Fruit fly (Drosophila melanogaster) whole organism, embryonic: ENCODE measurements around the gene CG2712.
A peak's percentile ranks its signal among the peaks of the same experiment; 100 is the strongest.

Experiments
- Antp ChIP-seq: fragments of 200-800 bp; sonication (Bioruptor generic); optimal IDR thresholded peaks from 3 replicates; lab custom pipeline; 2016; ENCODE audit warnings: missing biosample characterization, missing genetic modification characterization
- Atf3 ChIP-seq: fragments of 200-800 bp; sonication (Bioruptor generic); optimal IDR thresholded peaks from 3 replicates; lab custom pipeline; 2016; ENCODE audit warnings: missing biosample characterization, missing genetic modification characterization
- Bteb2 ChIP-seq: fragments of 200-800 bp; sonication (Bioruptor generic); optimal IDR thresholded peaks from 2 replicates; lab custom pipeline; 2016; ENCODE audit warnings: missing biosample characterization, missing genetic modification characterization
- CG10147 ChIP-seq: fragments of 200-800 bp; sonication (Bioruptor generic); optimal IDR thresholded peaks from 2 replicates; lab custom pipeline; 2019; ENCODE audit warnings: missing biosample characterization, mild to moderate bottlenecking, missing genetic modification characterization, moderate library complexity
- CG10267 ChIP-seq: fragments of 200-800 bp; sonication (Bioruptor generic); optimal IDR thresholded peaks from 2 replicates; lab custom pipeline; 2018; ENCODE audit warnings: missing biosample characterization, mild to moderate bottlenecking, missing genetic modification characterization, moderate library complexity
- CG10654 ChIP-seq: fragments of 200-800 bp; sonication (Bioruptor generic); optimal IDR thresholded peaks from 2 replicates; lab custom pipeline; 2016; ENCODE audit warnings: missing biosample characterization, missing genetic modification characterization
- CG10979 ChIP-seq: fragments of 200-800 bp; sonication (Bioruptor generic); optimal IDR thresholded peaks from 2 replicates; lab custom pipeline; 2018; ENCODE audit warnings: missing biosample characterization, mild to moderate bottlenecking, missing genetic modification characterization, moderate library complexity
- CG12155 ChIP-seq: fragments of 200-800 bp; sonication (Bioruptor generic); optimal IDR thresholded peaks from 3 replicates; lab custom pipeline; 2016; ENCODE audit warnings: missing biosample characterization, missing genetic modification characterization
- CG12299 ChIP-seq: fragments of 200-800 bp; sonication (Bioruptor generic); optimal IDR thresholded peaks from 2 replicates; lab custom pipeline; 2018; ENCODE audit warnings: missing biosample characterization, mild to moderate bottlenecking, missing genetic modification characterization
- CG17186 ChIP-seq: fragments of 200-800 bp; sonication (Bioruptor generic); optimal IDR thresholded peaks from 3 replicates; lab custom pipeline; 2017; ENCODE audit warnings: missing biosample characterization, missing genetic modification reagents, missing genetic modification characterization
- CG18764 ChIP-seq: fragments of 200-800 bp; sonication (Bioruptor generic); optimal IDR thresholded peaks from 3 replicates; lab custom pipeline; 2016; ENCODE audit warnings: missing biosample characterization, missing genetic modification characterization
- CG2199 ChIP-seq: fragments of 200-800 bp; sonication (Bioruptor generic); IDR thresholded peaks from 3 replicates; pipeline ENCODE4 v1.3.6; 2022; ENCODE audit warnings: missing biosample characterization, missing genetic modification characterization
- CG30403 ChIP-seq: fragments of 200-800 bp; sonication (Bioruptor generic); optimal IDR thresholded peaks from 3 replicates; lab custom pipeline; 2016; ENCODE audit warnings: missing biosample characterization, missing genetic modification characterization
- CG33213 ChIP-seq: fragments of 200-800 bp; sonication (Bioruptor generic); optimal IDR thresholded peaks from 3 replicates; lab custom pipeline; 2016; ENCODE audit warnings: missing biosample characterization, missing genetic modification characterization
- CG3726 ChIP-seq: fragments of 200-800 bp; sonication (Bioruptor generic); IDR thresholded peaks from 3 replicates; pipeline ENCODE4, ENCODE4 v1.3.6; 2022; ENCODE audit warnings: missing biosample characterization, missing genetic modification characterization
- CG43689 ChIP-seq: fragments of 200-800 bp; sonication (Bioruptor generic); IDR thresholded peaks from 2 replicates; pipeline ENCODE4 v1.3.6; 2022; ENCODE audit warnings: missing biosample characterization, missing genetic modification characterization
- CG4730 ChIP-seq: fragments of 200-800 bp; sonication (Bioruptor generic); IDR thresholded peaks from 2 replicates; pipeline ENCODE4 v1.3.6; 2022; ENCODE audit warnings: missing biosample characterization, missing genetic modification characterization
- CG7786 ChIP-seq: fragments of 200-800 bp; sonication (Bioruptor generic); optimal IDR thresholded peaks from 2 replicates; lab custom pipeline; 2016; ENCODE audit warnings: missing biosample characterization, missing genetic modification characterization
- CG7928 ChIP-seq: fragments of 200-800 bp; sonication (Bioruptor generic); optimal IDR thresholded peaks from 2 replicates; lab custom pipeline; 2017; ENCODE audit warnings: missing biosample characterization, mild to moderate bottlenecking, missing genetic modification characterization
- CG8089 ChIP-seq: fragments of 200-800 bp; sonication (Bioruptor generic); optimal IDR thresholded peaks from 3 replicates; lab custom pipeline; 2016; ENCODE audit warnings: missing biosample characterization, missing genetic modification characterization
- CG8944 ChIP-seq: fragments of 200-800 bp; sonication (Bioruptor generic); optimal IDR thresholded peaks from 3 replicates; lab custom pipeline; 2016; ENCODE audit warnings: missing biosample characterization, missing genetic modification characterization
- CG9876 ChIP-seq: fragments of 200-800 bp; sonication (Bioruptor generic); optimal IDR thresholded peaks from 2 replicates; lab custom pipeline; 2016; ENCODE audit warnings: missing biosample characterization, missing genetic modification characterization
- Dbx ChIP-seq: fragments of 200-800 bp; sonication (Bioruptor generic); IDR thresholded peaks from 3 replicates; pipeline ENCODE4 v1.3.6; 2022; ENCODE audit warnings: missing biosample characterization, missing genetic modification characterization
- Doc3 ChIP-seq: fragments of 200-800 bp; sonication (Bioruptor generic); IDR thresholded peaks from 3 replicates; pipeline ENCODE4 v1.3.6; 2022; ENCODE audit warnings: missing biosample characterization, missing genetic modification characterization; ENCODE audit not compliant: partially characterized antibody
- ERR ChIP-seq: fragments of 200-800 bp; sonication (Bioruptor generic); optimal IDR thresholded peaks from 2 replicates; lab custom pipeline; 2016; ENCODE audit warnings: missing biosample characterization, missing genetic modification characterization
- Fer2 ChIP-seq: fragments of 200-800 bp; sonication (Bioruptor generic); optimal IDR thresholded peaks from 2 replicates; lab custom pipeline; 2018; ENCODE audit warnings: missing biosample characterization, mild to moderate bottlenecking, missing genetic modification characterization, moderate library complexity
- Hsf ChIP-seq: fragments of 200-800 bp; sonication (Bioruptor generic); optimal IDR thresholded peaks from 3 replicates; lab custom pipeline; 2016; ENCODE audit warnings: missing biosample characterization, missing genetic modification characterization
- MBD-R2 ChIP-seq: fragments of 200-800 bp; sonication (Bioruptor generic); IDR thresholded peaks from 2 replicates; pipeline ENCODE4 v1.3.6; 2022; ENCODE audit warnings: missing biosample characterization, missing genetic modification characterization
- MTF-1 ChIP-seq: fragments of 200-800 bp; sonication (Bioruptor generic); optimal IDR thresholded peaks from 2 replicates; lab custom pipeline; 2018; ENCODE audit warnings: missing biosample characterization, mild to moderate bottlenecking, missing genetic modification characterization, borderline replicate concordance
- Ravus ChIP-seq: fragments of 200-800 bp; sonication (Bioruptor generic); IDR thresholded peaks from 2 replicates; pipeline ENCODE4 v1.3.6; 2022; ENCODE audit warnings: missing biosample characterization, missing genetic modification characterization
- Trl ChIP-seq, 3 experiments: fragments of >200 bp in 2 of 3; fragments of 200-800 bp in 1 of 3; sonication (Bioruptor generic) in 1 of 3; optimal IDR thresholded peaks; 2 replicates in 1 of 3; 3 replicates in 2 of 3; lab custom pipeline; 2016 to 2017; ENCODE audit warnings: missing biosample characterization in 1 of 3, missing genetic modification characterization in 1 of 3
- Xbp1 ChIP-seq: fragments of 200-800 bp; sonication (Bioruptor generic); optimal IDR thresholded peaks from 3 replicates; lab custom pipeline; 2016; ENCODE audit warnings: missing biosample characterization, mild to moderate bottlenecking, missing genetic modification characterization
- fd3F ChIP-seq: fragments of 200-800 bp; sonication (Bioruptor generic); optimal IDR thresholded peaks from 2 replicates; lab custom pipeline; 2018; ENCODE audit warnings: missing biosample characterization, mild to moderate bottlenecking, missing genetic modification characterization, moderate library complexity
- gfzf ChIP-seq: fragments of 200-800 bp; sonication (Bioruptor generic); optimal IDR thresholded peaks from 2 replicates; lab custom pipeline; 2016; ENCODE audit warnings: missing biosample characterization, mild to moderate bottlenecking, missing genetic modification characterization, moderate library complexity
- hb ChIP-seq: fragments of 200-800 bp; sonication (Bioruptor generic); IDR thresholded peaks from 3 replicates; pipeline ENCODE4 v1.3.6; 2022; ENCODE audit warnings: missing biosample characterization, missing genetic modification characterization; ENCODE audit not compliant: partially characterized antibody
- kah ChIP-seq: fragments of 200-800 bp; sonication (Bioruptor generic); optimal IDR thresholded peaks from 2 replicates; lab custom pipeline; 2018; ENCODE audit warnings: missing biosample characterization, mild to moderate bottlenecking, missing genetic modification characterization
- lov ChIP-seq, 2 experiments: fragments of 200-800 bp in 1 of 2; fragments of >200 bp in 1 of 2; sonication (Bioruptor generic) in 1 of 2; IDR thresholded peaks in 1 of 2; optimal IDR thresholded peaks in 1 of 2; 2 replicates in 1 of 2; 3 replicates in 1 of 2; pipeline versions ENCODE4 v1.3.6 to Lab custom; 2017 to 2022; ENCODE audit warnings: missing biosample characterization in 1 of 2, missing genetic modification characterization in 1 of 2
- nmo ChIP-seq: fragments of 200-800 bp; sonication (Bioruptor generic); optimal IDR thresholded peaks from 2 replicates; lab custom pipeline; 2018; ENCODE audit warnings: missing biosample characterization, mild to moderate bottlenecking, missing genetic modification characterization, moderate library complexity
- oc ChIP-seq: fragments of 200-800 bp; sonication (Bioruptor generic); optimal IDR thresholded peaks from 2 replicates; lab custom pipeline; 2018; ENCODE audit warnings: missing biosample characterization, mild to moderate bottlenecking, missing genetic modification characterization, moderate library complexity
- phol ChIP-seq: fragments of 200-800 bp; sonication (Bioruptor generic); optimal IDR thresholded peaks from 3 replicates; lab custom pipeline; 2018; ENCODE audit warnings: missing biosample characterization, mild to moderate bottlenecking, missing genetic modification characterization, moderate library complexity
- pzg ChIP-seq: fragments of 200-800 bp; sonication (Bioruptor generic); optimal IDR thresholded peaks from 3 replicates; lab custom pipeline; 2018; ENCODE audit warnings: missing biosample characterization, mild to moderate bottlenecking, missing genetic modification characterization, moderate library complexity
- rib ChIP-seq: fragments of 200-800 bp; sonication (Bioruptor generic); IDR thresholded peaks from 2 replicates; pipeline ENCODE4 v1.3.6; 2022; ENCODE audit warnings: missing biosample characterization, missing genetic modification characterization
- ro ChIP-seq: fragments of 200-800 bp; sonication (Bioruptor generic); IDR thresholded peaks from 2 replicates; pipeline ENCODE4 v1.3.6; 2022; ENCODE audit warnings: missing biosample characterization, missing genetic modification characterization
- sc ChIP-seq, 3 experiments: fragments of >200 bp in 2 of 3; fragments of 200-800 bp in 1 of 3; sonication (Bioruptor generic) in 1 of 3; optimal IDR thresholded peaks; 2 replicates in 2 of 3; 3 replicates in 1 of 3; lab custom pipeline; 2017; ENCODE audit warnings: mild to moderate bottlenecking in 1 of 3, missing biosample characterization in 1 of 3, missing genetic modification characterization in 1 of 3, missing genetic modification reagents in 1 of 3
- schlank ChIP-seq: fragments of 200-800 bp; sonication (Bioruptor generic); optimal IDR thresholded peaks from 2 replicates; lab custom pipeline; 2018; ENCODE audit warnings: missing biosample characterization, mild to moderate bottlenecking, missing genetic modification characterization
- sima ChIP-seq: fragments of 200-800 bp; sonication (Bioruptor generic); optimal IDR thresholded peaks from 2 replicates; lab custom pipeline; 2016; ENCODE audit warnings: missing biosample characterization, missing genetic modification characterization
- sr ChIP-seq: fragments of 200-800 bp; sonication (Bioruptor generic); IDR thresholded peaks from 3 replicates; pipeline ENCODE4 v1.3.6; 2022; ENCODE audit warnings: missing biosample characterization, missing genetic modification characterization
- stwl ChIP-seq: fragments of 200-800 bp; sonication (Bioruptor generic); optimal IDR thresholded peaks from 3 replicates; lab custom pipeline; 2018; ENCODE audit warnings: missing biosample characterization, mild to moderate bottlenecking, missing genetic modification characterization, moderate library complexity
- tin ChIP-seq: fragments of 200-800 bp; sonication (Bioruptor generic); optimal IDR thresholded peaks from 3 replicates; lab custom pipeline; 2016; ENCODE audit warnings: missing biosample characterization, missing genetic modification characterization
- vnd ChIP-seq: fragments of 200-800 bp; sonication (Bioruptor generic); IDR thresholded peaks from 3 replicates; pipeline ENCODE4 v1.3.6; 2022; ENCODE audit warnings: missing biosample characterization, missing genetic modification characterization; ENCODE audit not compliant: partially characterized antibody

CG2712 gene

dm6 chrX:2720122-2720521 lies 12.1 kb upstream of the CG2712 start, which contains the start of gene CG2701 (continued):
- TF ChIP-seq lov (optimal IDR thresholded peaks at IDR 0.05; lab: Kevin White, UChicago) (no peak), lov (GFP tag; IDR thresholded peaks at IDR 0.05; lab: Robert Waterston, UW) (no peak), rib (no peak), kah (GFP tag; lab: Kevin White, UChicago) (no peak), Ravus (GFP tag; lab: Robert Waterston, UW) (no peak), CG7786 (GFP tag; lab: Kevin White, UChicago) (no peak), CG10267 (tag; lab: Kevin White, UChicago) (peak; percentile 9), CG17186 (GFP tag; lab: Kevin White, UChicago) (peak; percentile 81), CG2199 (no peak), fd3F (GFP tag; lab: Kevin White, UChicago) (no peak), hb (GFP tag; lab: Robert Waterston, UW) (peak; percentile 61; the same call in 1 of the 3 replicates), CG4730 (GFP tag; lab: Robert Waterston, UW) (no peak), stwl (peak; percentile 80), CG10979 (tag; lab: Kevin White, UChicago) (no peak), ERR (peak; percentile 6), CG8944 (GFP tag; lab: Kevin White, UChicago) (peak; percentile 24), Antp (GFP tag; lab: Kevin White, UChicago) (peak; percentile 44), CG12155 (GFP tag; lab: Kevin White, UChicago) (no peak), phol (tag; lab: Kevin White, UChicago) (peak; percentile 11), CG30403 (GFP tag; lab: Kevin White, UChicago) (no peak), CG10147 (GFP tag; lab: Kevin White, UChicago) (no peak), CG33213 (GFP tag; lab: Kevin White, UChicago) (no peak), CG3726 (GFP tag; lab: Robert Waterston, UW) (no peak), pzg (GFP tag; lab: Kevin White, UChicago) (peak; percentile 85), Trl (optimal IDR thresholded peaks at IDR 0.05; lab: Kevin White, UChicago) (no peak), Trl (GFP tag; optimal IDR thresholded peaks at IDR 0.05; lab: Kevin White, UChicago) (peak; percentile 0), vnd (GFP tag; lab: Robert Waterston, UW) (peak; percentile 54; the same call in 2 of the 3 replicates), CG43689 (no peak), MBD-R2 (GFP tag; lab: Robert Waterston, UW) (peak; percentile 95), Dbx (GFP tag; lab: Robert Waterston, UW) (0 out of 3 replicates have a peak, but pooled peaks have one; percentile 36), CG12299 (tag; lab: Kevin White, UChicago) (no peak), CG18764 (GFP tag; lab: Kevin White, UChicago) (no peak), CG10654 (no peak), Hsf (GFP tag; lab: Kevin White, UChicago) (peak; percentile 22), gfzf (GFP tag; lab: Kevin White, UChicago) (peak; percentile 32), schlank (tag; lab: Kevin White, UChicago) (no peak), Atf3 (GFP tag; lab: Kevin White, UChicago) (no peak), Fer2 (tag; lab: Kevin White, UChicago) (no peak), MTF-1 (GFP tag; lab: Kevin White, UChicago) (no peak), nmo (GFP tag; lab: Kevin White, UChicago) (peak; percentile 13), sima (GFP tag; lab: Kevin White, UChicago) (no peak), Xbp1 (GFP tag; lab: Kevin White, UChicago) (no peak), Doc3 (GFP tag; lab: Robert Waterston, UW) (peak; percentile 31; the same call in 1 of the 3 replicates), ro (GFP tag; lab: Robert Waterston, UW) (no peak), oc (tag; lab: Kevin White, UChicago) (no peak), CG9876 (GFP tag; lab: Kevin White, UChicago) (no peak), CG7928 (no peak), Bteb2 (no peak), sc (optimal IDR thresholded peaks at IDR 0.05; lab: Kevin White, UChicago) (no peak), sc (GFP tag; optimal IDR thresholded peaks at IDR 0.05; lab: Kevin White, UChicago) (no peak), CG8089 (GFP tag; lab: Kevin White, UChicago) (no peak), sr (GFP tag; lab: Robert Waterston, UW) (no peak), tin (GFP tag; lab: Kevin White, UChicago) (peak; percentile 36)
